Worm (Caenorhabditis elegans): ENCODE results near the gene attf-2.

DNA sequence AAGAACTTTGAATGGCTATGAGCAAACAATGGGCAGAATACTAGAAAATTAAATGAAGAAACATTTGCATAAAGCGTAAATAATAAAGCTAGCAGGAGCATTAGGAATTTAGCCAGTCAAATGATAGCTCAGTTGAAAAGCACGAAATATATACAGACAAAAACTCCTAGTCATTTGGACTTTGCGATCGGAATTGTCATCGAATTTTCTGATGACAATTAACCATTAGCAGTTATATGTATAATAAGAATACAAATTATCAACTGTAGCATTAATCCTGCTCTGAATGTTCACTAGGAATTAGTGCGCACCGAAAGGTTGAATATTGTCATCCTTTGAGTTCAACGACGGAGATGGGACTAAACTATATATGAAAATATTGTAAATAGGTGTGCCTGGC lies 48.6 kb downstream of the attf-2 start, which contains the start of gene ugt-38:
- TF ChIP-seq skn-1 (tag; optimal IDR thresholded peaks at IDR 0.05) (no peak), mes-2 (tag; optimal IDR thresholded peaks at IDR 0.05; ENCODE audit: poor library complexity, severe bottlenecking) (no peak), nhr-237 (tag; optimal IDR thresholded peaks at IDR 0.05) (no peak), unc-130 (GFP tag; optimal IDR thresholded peaks at IDR 0.05) (no peak), unc-62 (GFP tag; optimal IDR thresholded peaks at IDR 0.05 in 1 of 2) (no peak), unc-62 (tag; optimal IDR thresholded peaks at IDR 0.05) (no peak), T26A8.4 (GFP tag; IDR thresholded peaks at IDR 0.05) (no peak), nhr-25 (tag; optimal IDR thresholded peaks at IDR 0.05; ENCODE audit: borderline replicate concordance, insufficient read depth) (no peak), nhr-28 (tag; optimal IDR thresholded peaks at IDR 0.05) (no peak), lin-15B (tag; optimal IDR thresholded peaks at IDR 0.05) (no peak), php-3 (GFP tag; IDR thresholded peaks at IDR 0.05) (no peak)

Data from whole organism, L4 larva.